Worm (Caenorhabditis elegans) whole organism, L2 larva: ENCODE results near the gene T25F10.3.

Source experiments
- F13H6.1 ChIP-seq: sonication (generic microtip); optimal IDR thresholded peaks from 2 replicates; lab custom pipeline; 2016; ENCODE audit warnings: missing genetic modification characterization, missing compliant biosample characterization
- R02D3.7 ChIP-seq: fragments of 150-350 bp; optimal IDR thresholded peaks from 2 replicates; lab custom pipeline; 2014; ENCODE audit warnings: missing biosample characterization, missing genetic modification characterization
- Y55F3AM.14 ChIP-seq: fragments of 200-800 bp; sonication (Bioruptor generic); optimal IDR thresholded peaks from 2 replicates; lab custom pipeline; 2018; ENCODE audit warnings: mild to moderate bottlenecking, missing genetic modification characterization, missing compliant biosample characterization
- ZK546.5 ChIP-seq: sonication (generic microtip); optimal IDR thresholded peaks from 2 replicates; lab custom pipeline; 2017; ENCODE audit warnings: missing biosample characterization, missing genetic modification characterization
- aly-2 ChIP-seq: fragments of 150-350 bp; optimal IDR thresholded peaks from 2 replicates; lab custom pipeline; 2014; ENCODE audit warnings: missing biosample characterization, missing genetic modification characterization
- ama-1 ChIP-seq: fragments of 150-350 bp; optimal IDR thresholded peaks from 2 replicates; lab custom pipeline; 2018; ENCODE audit warnings: inconsistent platforms
- blmp-1 ChIP-seq: sonication (generic microtip); optimal IDR thresholded peaks from 2 replicates; lab custom pipeline; 2017; ENCODE audit warnings: missing genetic modification characterization, mild to moderate bottlenecking, missing compliant biosample characterization, antibody characterized with exemption, moderate library complexity; ENCODE audit not compliant: insufficient read depth
- ceh-16 ChIP-seq: fragments of 150-350 bp; optimal IDR thresholded peaks from 2 replicates; lab custom pipeline; 2014; ENCODE audit warnings: missing biosample characterization, missing genetic modification characterization
- ceh-82 ChIP-seq: fragments of 150-350 bp; optimal IDR thresholded peaks from 2 replicates; lab custom pipeline; 2014; ENCODE audit warnings: missing biosample characterization, missing genetic modification characterization
- egl-27 ChIP-seq: sonication (generic microtip); optimal IDR thresholded peaks from 3 replicates; lab custom pipeline; 2017; ENCODE audit warnings: missing biosample characterization, missing genetic modification reagents, missing genetic modification characterization
- elt-1 ChIP-seq: fragments of 150-350 bp; optimal IDR thresholded peaks from 2 replicates; lab custom pipeline; 2014; ENCODE audit warnings: missing biosample characterization, missing genetic modification characterization
- elt-3 ChIP-seq: sonication (generic microtip); optimal IDR thresholded peaks from 2 replicates; lab custom pipeline; 2017; ENCODE audit warnings: missing biosample characterization, missing genetic modification characterization
- gmeb-1 ChIP-seq: fragments of 150-350 bp; optimal IDR thresholded peaks from 2 replicates; lab custom pipeline; 2014; ENCODE audit warnings: missing biosample characterization, missing genetic modification characterization
- lin-11 ChIP-seq: fragments of 150-350 bp; sonication (generic microtip); optimal IDR thresholded peaks from 2 replicates; lab custom pipeline; 2014; ENCODE audit warnings: missing biosample characterization, missing genetic modification characterization, inconsistent platforms, mixed read lengths
- lin-39 ChIP-seq: fragments of 150-350 bp; optimal IDR thresholded peaks from 2 replicates; lab custom pipeline; 2014; ENCODE audit warnings: missing biosample characterization, missing genetic modification reagents, missing genetic modification characterization
- lsy-2 ChIP-seq, 2 experiments: fragments of 150-350 bp in 1 of 2; sonication (generic microtip) in 1 of 2; optimal IDR thresholded peaks; 2 replicates each; lab custom pipeline; 2014 to 2017; ENCODE audit warnings: missing biosample characterization in 2 of 2, missing genetic modification characterization in 2 of 2
- mab-5 ChIP-seq: fragments of 150-350 bp; optimal IDR thresholded peaks from 2 replicates; lab custom pipeline; 2014; ENCODE audit warnings: missing biosample characterization, missing genetic modification characterization
- mdl-1 ChIP-seq, 2 experiments: fragments of 150-350 bp in 1 of 2; sonication (generic microtip) in 1 of 2; optimal IDR thresholded peaks; 2 replicates each; lab custom pipeline; 2017; ENCODE audit warnings: missing biosample characterization in 2 of 2, missing genetic modification characterization in 2 of 2
- nhr-11 ChIP-seq: fragments of 150-350 bp; optimal IDR thresholded peaks from 2 replicates; lab custom pipeline; 2014; ENCODE audit warnings: missing biosample characterization, missing genetic modification characterization
- nhr-12 ChIP-seq: fragments of 150-350 bp; optimal IDR thresholded peaks from 2 replicates; lab custom pipeline; 2014; ENCODE audit warnings: missing biosample characterization, missing genetic modification characterization
- nhr-129 ChIP-seq: fragments of 150-350 bp; optimal IDR thresholded peaks from 2 replicates; lab custom pipeline; 2014; ENCODE audit warnings: missing biosample characterization, missing genetic modification characterization
- nhr-23 ChIP-seq: fragments of 150-350 bp; optimal IDR thresholded peaks from 2 replicates; lab custom pipeline; 2014; ENCODE audit warnings: missing biosample characterization, missing genetic modification reagents, missing genetic modification characterization
- nhr-237 ChIP-seq: fragments of 150-350 bp; optimal IDR thresholded peaks from 2 replicates; lab custom pipeline; 2014; ENCODE audit warnings: missing biosample characterization, missing genetic modification characterization
- nhr-25 ChIP-seq: fragments of 150-350 bp; sonication (generic microtip); optimal IDR thresholded peaks from 3 replicates; lab custom pipeline; 2014; ENCODE audit warnings: missing biosample characterization, missing genetic modification characterization
- nhr-77 ChIP-seq: fragments of 150-350 bp; optimal IDR thresholded peaks from 2 replicates; lab custom pipeline; 2014; ENCODE audit warnings: missing biosample characterization, missing genetic modification characterization
- peb-1 ChIP-seq: fragments of 150-350 bp; optimal IDR thresholded peaks from 2 replicates; lab custom pipeline; 2014; ENCODE audit warnings: missing biosample characterization, missing genetic modification characterization
- sma-3 ChIP-seq: sonication (generic microtip); optimal IDR thresholded peaks from 2 replicates; lab custom pipeline; 2016; ENCODE audit warnings: missing genetic modification reagents, missing genetic modification characterization, missing compliant biosample characterization
- sma-9 ChIP-seq, 2 experiments: fragments of 150-350 bp in 1 of 2; sonication (generic microtip) in 1 of 2; optimal IDR thresholded peaks; 2 replicates each; lab custom pipeline; 2014 to 2016; ENCODE audit warnings: missing genetic modification characterization in 2 of 2, mild to moderate bottlenecking in 1 of 2, missing biosample characterization in 1 of 2, missing compliant biosample characterization in 1 of 2, missing genetic modification reagents in 1 of 2, moderate library complexity in 1 of 2
- snpc-4 ChIP-seq: fragments of 150-350 bp; optimal IDR thresholded peaks from 2 replicates; lab custom pipeline; 2014; ENCODE audit warnings: missing biosample characterization, missing genetic modification characterization
- unc-39 ChIP-seq: fragments of 150-350 bp; optimal IDR thresholded peaks from 2 replicates; lab custom pipeline; 2014; ENCODE audit warnings: missing biosample characterization, missing genetic modification characterization
- unc-55 ChIP-seq: fragments of 150-350 bp; sonication (generic microtip); optimal IDR thresholded peaks from 3 replicates; lab custom pipeline; 2014; ENCODE audit warnings: missing biosample characterization, missing genetic modification reagents, missing genetic modification characterization
- unc-62 ChIP-seq: fragments of 150-350 bp; optimal IDR thresholded peaks from 2 replicates; lab custom pipeline; 2014; ENCODE audit warnings: missing biosample characterization, missing genetic modification reagents, missing genetic modification characterization

T25F10.3 gene

ce11 chrV:6736877-6737276 is 8.0 kb upstream of the T25F10.3 start:
- TF ChIP-seq lin-39 (tag; lab: Kevin White, UChicago), result no peak
- no peak for TF ChIP-seq F13H6.1 (tag; lab: Kevin White, UChicago)
- TF ChIP-seq nhr-77 (tag; lab: Kevin White, UChicago), result no peak
- no peak for TF ChIP-seq ceh-82 (tag; lab: Kevin White, UChicago)
- no peak for TF ChIP-seq gmeb-1
- TF ChIP-seq nhr-12 (tag; lab: Kevin White, UChicago), result no peak
- no peak for TF ChIP-seq egl-27 (tag; lab: Kevin White, UChicago)
- TF ChIP-seq blmp-1 (tag; lab: Kevin White, UChicago), result peak; percentile 94
- no peak for TF ChIP-seq sma-9 (GFP tag; optimal IDR thresholded peaks at IDR 0.05; lab: Kevin White, UChicago)
- no peak for TF ChIP-seq sma-9 (tag; optimal IDR thresholded peaks at IDR 0.05; lab: Kevin White, UChicago)
- TF ChIP-seq nhr-25, result peak; percentile 56
- TF ChIP-seq ZK546.5 (tag; lab: Kevin White, UChicago), result no peak
- TF ChIP-seq R02D3.7 (tag; lab: Kevin White, UChicago), result no peak
- no peak for TF ChIP-seq nhr-237 (tag; lab: Kevin White, UChicago)
- TF ChIP-seq Y55F3AM.14, result no peak
- no peak for TF ChIP-seq lin-11 (tag; lab: Kevin White, UChicago)
- no peak for TF ChIP-seq elt-1 (tag; lab: Kevin White, UChicago)
- TF ChIP-seq nhr-23 (tag; lab: Kevin White, UChicago), result no peak

- TF ChIP-seq nhr-11 (tag; lab: Kevin White, UChicago) (no peak), mab-5 (tag; lab: Kevin White, UChicago) (peak; percentile 34), F13H6.1 (tag; lab: Kevin White, UChicago) (peak; percentile 46), sma-9 (GFP tag; optimal IDR thresholded peaks at IDR 0.05; lab: Kevin White, UChicago) (peak; percentile 52), sma-9 (tag; optimal IDR thresholded peaks at IDR 0.05; lab: Kevin White, UChicago) (no peak), ceh-16 (tag; lab: Kevin White, UChicago) (no peak), aly-2 (tag; lab: Kevin White, UChicago) (no peak), Y55F3AM.14 (no peak), nhr-129 (peak; percentile 34)
Measured at ce11 chrV:6751493-6752100, 6.7 kb downstream of the T25F10.3 start.

- TF ChIP-seq R02D3.7 (tag; lab: Kevin White, UChicago) (no peak), sma-3 (GFP tag; lab: Kevin White, UChicago) (no peak), unc-39 (tag; lab: Kevin White, UChicago) (no peak), nhr-129 (no peak), elt-3 (no peak)
Measured at ce11 chrV:6753257-6753656, 8.4 kb downstream of the T25F10.3 start.

- TF ChIP-seq gmeb-1, result no peak
- TF ChIP-seq snpc-4 (tag; lab: Kevin White, UChicago), result no peak
- no peak for TF ChIP-seq lin-39 (tag; lab: Kevin White, UChicago)
- TF ChIP-seq nhr-25, result no peak
- no peak for TF ChIP-seq R02D3.7 (tag; lab: Kevin White, UChicago)
- TF ChIP-seq ama-1 (lab: Kevin White, UChicago), result no peak
- no peak for TF ChIP-seq sma-3 (GFP tag; lab: Kevin White, UChicago)
- TF ChIP-seq lsy-2 (tag; optimal IDR thresholded peaks at IDR 0.05; lab: Kevin White, UChicago), result no peak
- no peak for TF ChIP-seq unc-62 (GFP tag; lab: Kevin White, UChicago)
- no peak for TF ChIP-seq nhr-11 (tag; lab: Kevin White, UChicago)
- TF ChIP-seq egl-27 (tag; lab: Kevin White, UChicago), result no peak
- no peak for TF ChIP-seq nhr-23 (tag; lab: Kevin White, UChicago)
Measured at ce11 chrV:6758017-6758416, 13.1 kb downstream of the T25F10.3 start, which contains the start of gene dbl-1. Gene dbl-1, plus strand, starts transcription at chrV:6758135.

ce11 chrV:6762361-6762760 is 17.5 kb downstream of the T25F10.3 start, which contains the start of gene T25F10.4:
Gene T25F10.4, minus strand, starts transcription at chrV:6762461.
- TF ChIP-seq unc-39 (tag; lab: Kevin White, UChicago), result no peak
- no peak for TF ChIP-seq lin-39 (tag; lab: Kevin White, UChicago)
- no peak for TF ChIP-seq unc-55
- TF ChIP-seq egl-27 (tag; lab: Kevin White, UChicago), result no peak
- TF ChIP-seq mdl-1 (tag; optimal IDR thresholded peaks at IDR 0.05; lab: Kevin White, UChicago), result no peak
- TF ChIP-seq peb-1 (tag; lab: Kevin White, UChicago), result no peak
- TF ChIP-seq, all 48 proteins: peak for 0
